Fruit fly (Drosophila melanogaster) whole organism, embryonic: ENCODE results near the gene alpha-Spec.

Experiments used
- Atf-2 ChIP-seq: fragments of 200-800 bp; sonication (Bioruptor generic); optimal IDR thresholded peaks from 2 replicates; lab custom pipeline; 2016; ENCODE audit warnings: missing biosample characterization, missing genetic modification characterization
- CG1024 ChIP-seq: fragments of 200-800 bp; sonication (Bioruptor generic); IDR thresholded peaks from 2 replicates; pipeline ENCODE4 v1.3.6; 2022; ENCODE audit warnings: missing biosample characterization, missing genetic modification characterization
- CG10959 ChIP-seq: fragments of 200-800 bp; sonication (Bioruptor generic); IDR thresholded peaks from 2 replicates; pipeline ENCODE4 v1.3.6; 2022; ENCODE audit warnings: missing biosample characterization, missing genetic modification characterization
- CG12104 ChIP-seq: fragments of 200-800 bp; sonication (Bioruptor generic); optimal IDR thresholded peaks from 3 replicates; lab custom pipeline; 2016; ENCODE audit warnings: missing biosample characterization, missing genetic modification characterization
- CG12155 ChIP-seq: fragments of 200-800 bp; sonication (Bioruptor generic); optimal IDR thresholded peaks from 3 replicates; lab custom pipeline; 2016; ENCODE audit warnings: missing biosample characterization, missing genetic modification characterization
- CG13894 ChIP-seq: fragments of 200-800 bp; sonication (Bioruptor generic); optimal IDR thresholded peaks from 3 replicates; lab custom pipeline; 2018; ENCODE audit warnings: missing biosample characterization, mild to moderate bottlenecking, missing genetic modification characterization, moderate library complexity
- CG1529 ChIP-seq: fragments of 200-800 bp; sonication (Bioruptor generic); optimal IDR thresholded peaks from 3 replicates; lab custom pipeline; 2018; ENCODE audit warnings: missing biosample characterization, missing genetic modification characterization
- CG17385 ChIP-seq: fragments of 200-800 bp; sonication (Bioruptor generic); optimal IDR thresholded peaks from 3 replicates; lab custom pipeline; 2018; ENCODE audit warnings: missing biosample characterization, mild to moderate bottlenecking, missing genetic modification characterization
- CG17612 ChIP-seq: fragments of 200-800 bp; sonication (Bioruptor generic); IDR thresholded peaks from 2 replicates; pipeline ENCODE4 v1.3.6; 2022; ENCODE audit warnings: missing biosample characterization, missing genetic modification characterization
- CG18619 ChIP-seq: fragments of 200-800 bp; sonication (Bioruptor generic); optimal IDR thresholded peaks from 3 replicates; lab custom pipeline; 2017; ENCODE audit warnings: missing biosample characterization, mild to moderate bottlenecking, missing genetic modification characterization
- CG34376 ChIP-seq: fragments of 200-800 bp; sonication (Bioruptor generic); optimal IDR thresholded peaks from 2 replicates; lab custom pipeline; 2018; ENCODE audit warnings: missing biosample characterization, mild to moderate bottlenecking, missing genetic modification characterization
- CG4360 ChIP-seq: fragments of 200-800 bp; sonication (Bioruptor generic); IDR thresholded peaks from 2 replicates; pipeline ENCODE4 v1.3.6; 2022; ENCODE audit warnings: missing biosample characterization, missing genetic modification characterization
- CG5180 ChIP-seq: fragments of 200-800 bp; sonication (Bioruptor generic); optimal IDR thresholded peaks from 3 replicates; lab custom pipeline; 2017; ENCODE audit warnings: missing biosample characterization, missing genetic modification characterization, mild to moderate bottlenecking, moderate library complexity, missing genetic modification reagents
- CG7786 ChIP-seq: fragments of 200-800 bp; sonication (Bioruptor generic); optimal IDR thresholded peaks from 2 replicates; lab custom pipeline; 2016; ENCODE audit warnings: missing biosample characterization, missing genetic modification characterization
- CG7987 ChIP-seq: fragments of 200-800 bp; sonication (Bioruptor generic); optimal IDR thresholded peaks from 2 replicates; lab custom pipeline; 2018; ENCODE audit warnings: missing biosample characterization, mild to moderate bottlenecking, missing genetic modification characterization, moderate library complexity
- CG8765 ChIP-seq: fragments of 200-800 bp; sonication (Bioruptor generic); IDR thresholded peaks from 2 replicates; pipeline ENCODE4 v1.3.6; 2022; ENCODE audit warnings: missing biosample characterization, missing genetic modification characterization
- CG9876 ChIP-seq: fragments of 200-800 bp; sonication (Bioruptor generic); optimal IDR thresholded peaks from 2 replicates; lab custom pipeline; 2016; ENCODE audit warnings: missing biosample characterization, missing genetic modification characterization
- Dip3 ChIP-seq: fragments of 200-800 bp; sonication (Bioruptor generic); optimal IDR thresholded peaks from 3 replicates; lab custom pipeline; 2016; ENCODE audit warnings: missing biosample characterization, missing genetic modification characterization
- Dll ChIP-seq: fragments of 200-800 bp; sonication (Bioruptor generic); IDR thresholded peaks from 4 replicates; pipeline ENCODE4 v1.3.6; 2022; ENCODE audit warnings: missing biosample characterization, missing genetic modification characterization; ENCODE audit not compliant: partially characterized antibody
- Ets65A ChIP-seq: fragments of 200-800 bp; sonication (Bioruptor generic); peaks from one replicate; lab custom pipeline; 2016; ENCODE audit warnings: missing biosample characterization, missing genetic modification characterization
- Gsc ChIP-seq: fragments of 200-800 bp; sonication (Bioruptor generic); IDR thresholded peaks from 2 replicates; pipeline ENCODE4 v1.3.6; 2022; ENCODE audit warnings: missing biosample characterization, missing genetic modification characterization
- Lim3 ChIP-seq: fragments of 200-800 bp; sonication (Bioruptor generic); IDR thresholded peaks from 2 replicates; pipeline ENCODE4 v1.3.6; 2022; ENCODE audit warnings: missing biosample characterization, missing genetic modification characterization
- MTF-1 ChIP-seq: fragments of 200-800 bp; sonication (Bioruptor generic); optimal IDR thresholded peaks from 2 replicates; lab custom pipeline; 2018; ENCODE audit warnings: missing biosample characterization, mild to moderate bottlenecking, missing genetic modification characterization, borderline replicate concordance
- NC2α ChIP-seq: fragments of 200-800 bp; sonication (Bioruptor generic); optimal IDR thresholded peaks from 2 replicates; lab custom pipeline; 2016; ENCODE audit warnings: missing biosample characterization, missing genetic modification characterization
- NK7.1 ChIP-seq: fragments of 200-800 bp; sonication (Bioruptor generic); optimal IDR thresholded peaks from 3 replicates; lab custom pipeline; 2016; ENCODE audit warnings: missing biosample characterization, missing genetic modification characterization
- Oaz ChIP-seq: fragments of 200-800 bp; sonication (Bioruptor generic); IDR thresholded peaks from 2 replicates; pipeline ENCODE4 v1.3.6; 2022; ENCODE audit warnings: missing biosample characterization, missing genetic modification characterization
- Six4 ChIP-seq: fragments of 200-800 bp; sonication (Bioruptor generic); optimal IDR thresholded peaks from 2 replicates; lab custom pipeline; 2016; ENCODE audit warnings: missing biosample characterization, missing genetic modification characterization
- Spps ChIP-seq: fragments of 200-800 bp; sonication (Bioruptor generic); optimal IDR thresholded peaks from 2 replicates; lab custom pipeline; 2018; ENCODE audit warnings: missing biosample characterization, mild to moderate bottlenecking, missing genetic modification characterization
- Sry-δ ChIP-seq: fragments of 200-800 bp; sonication (Bioruptor generic); optimal IDR thresholded peaks from 2 replicates; lab custom pipeline; 2016; ENCODE audit warnings: missing biosample characterization, missing genetic modification characterization
- bbx ChIP-seq: fragments of 200-800 bp; sonication (Bioruptor generic); IDR thresholded peaks from 2 replicates; pipeline ENCODE4 v1.3.6; 2022; ENCODE audit warnings: missing biosample characterization, missing genetic modification characterization; ENCODE audit not compliant: partially characterized antibody
- bowl ChIP-seq: fragments of 200-800 bp; sonication (Bioruptor generic); IDR thresholded peaks from 2 replicates; pipeline ENCODE4 v1.3.6; 2022; ENCODE audit warnings: missing biosample characterization, missing genetic modification characterization
- crc ChIP-seq: fragments of 200-800 bp; sonication (Bioruptor generic); optimal IDR thresholded peaks from 2 replicates; lab custom pipeline; 2016; ENCODE audit warnings: missing biosample characterization, missing genetic modification characterization
- da ChIP-seq: fragments of 200-800 bp; sonication (Bioruptor generic); optimal IDR thresholded peaks from 2 replicates; lab custom pipeline; 2016; ENCODE audit warnings: missing biosample characterization, missing genetic modification characterization
- dan ChIP-seq: fragments of 200-800 bp; sonication (Bioruptor generic); IDR thresholded peaks from 2 replicates; pipeline ENCODE4 v1.3.6; 2022; ENCODE audit warnings: missing biosample characterization, missing genetic modification characterization
- dm ChIP-seq: fragments of 200-800 bp; sonication (Bioruptor generic); optimal IDR thresholded peaks from 3 replicates; lab custom pipeline; 2016; ENCODE audit warnings: missing biosample characterization, missing genetic modification characterization
- dmrt11E ChIP-seq: fragments of 200-800 bp; sonication (Bioruptor generic); optimal IDR thresholded peaks from 3 replicates; lab custom pipeline; 2018; ENCODE audit warnings: missing biosample characterization, mild to moderate bottlenecking, missing genetic modification characterization, moderate library complexity
- dpn ChIP-seq, 2 experiments: fragments of 200-800 bp; sonication (Bioruptor generic); optimal IDR thresholded peaks; 3 replicates each; lab custom pipeline; 2016; ENCODE audit warnings: missing biosample characterization in 2 of 2, missing genetic modification characterization in 2 of 2
- en ChIP-seq: fragments of 200-800 bp; sonication (Bioruptor generic); optimal IDR thresholded peaks from 2 replicates; lab custom pipeline; 2016; ENCODE audit warnings: missing biosample characterization, missing genetic modification characterization
- ewg ChIP-seq: fragments of 200-800 bp; sonication (Bioruptor generic); optimal IDR thresholded peaks from 3 replicates; lab custom pipeline; 2017; ENCODE audit warnings: mild to moderate bottlenecking, missing biosample characterization, missing genetic modification reagents, missing genetic modification characterization
- eyg ChIP-seq: fragments of 200-800 bp; sonication (Bioruptor generic); optimal IDR thresholded peaks from 3 replicates; lab custom pipeline; 2016; ENCODE audit warnings: missing biosample characterization, missing genetic modification characterization
- fd3F ChIP-seq: fragments of 200-800 bp; sonication (Bioruptor generic); optimal IDR thresholded peaks from 2 replicates; lab custom pipeline; 2018; ENCODE audit warnings: missing biosample characterization, mild to moderate bottlenecking, missing genetic modification characterization, moderate library complexity
- grn ChIP-seq: fragments of 200-800 bp; sonication (Bioruptor generic); optimal IDR thresholded peaks from 3 replicates; lab custom pipeline; 2017; ENCODE audit warnings: missing biosample characterization, missing genetic modification characterization
- lola ChIP-seq, 3 experiments: fragments of >200 bp in 2 of 3; fragments of 200-800 bp in 1 of 3; sonication (Bioruptor generic) in 1 of 3; optimal IDR thresholded peaks; 2 replicates each; lab custom pipeline; 2017 to 2019; ENCODE audit warnings: missing biosample characterization in 3 of 3, missing genetic modification characterization in 3 of 3, mild to moderate bottlenecking in 1 of 3, moderate library complexity in 1 of 3
- otp ChIP-seq: fragments of 200-800 bp; sonication (Bioruptor generic); IDR thresholded peaks from 3 replicates; pipeline ENCODE4, ENCODE4 v1.3.6; 2022; ENCODE audit warnings: missing biosample characterization, missing genetic modification characterization
- phol ChIP-seq: fragments of 200-800 bp; sonication (Bioruptor generic); optimal IDR thresholded peaks from 3 replicates; lab custom pipeline; 2018; ENCODE audit warnings: missing biosample characterization, mild to moderate bottlenecking, missing genetic modification characterization, moderate library complexity
- psq ChIP-seq: fragments of 200-800 bp; sonication (Bioruptor generic); optimal IDR thresholded peaks from 2 replicates; lab custom pipeline; 2017; ENCODE audit warnings: missing biosample characterization, missing genetic modification characterization
- slp2 ChIP-seq: fragments of 200-800 bp; sonication (Bioruptor generic); optimal IDR thresholded peaks from 2 replicates; lab custom pipeline; 2016; ENCODE audit warnings: missing biosample characterization, missing genetic modification characterization
- tin ChIP-seq: fragments of 200-800 bp; sonication (Bioruptor generic); optimal IDR thresholded peaks from 3 replicates; lab custom pipeline; 2016; ENCODE audit warnings: missing biosample characterization, missing genetic modification characterization
- tll ChIP-seq, 2 experiments: fragments of 200-800 bp in 1 of 2; fragments of >200 bp in 1 of 2; sonication (Bioruptor generic) in 1 of 2; optimal IDR thresholded peaks; 2 replicates each; lab custom pipeline; 2017 to 2019; ENCODE audit warnings: missing biosample characterization in 2 of 2, missing genetic modification characterization in 2 of 2, mild to moderate bottlenecking in 1 of 2, moderate library complexity in 1 of 2
- trh ChIP-seq: fragments of 200-800 bp; sonication (Bioruptor generic); optimal IDR thresholded peaks from 2 replicates; lab custom pipeline; 2016; ENCODE audit warnings: missing biosample characterization, missing genetic modification characterization
- tup ChIP-seq: fragments of 200-800 bp; sonication (Bioruptor generic); optimal IDR thresholded peaks from 2 replicates; lab custom pipeline; 2016; ENCODE audit warnings: missing biosample characterization, mild to moderate bottlenecking, missing genetic modification characterization, moderate library complexity
- usp ChIP-seq: fragments of >200 bp; optimal IDR thresholded peaks from 2 replicates; lab custom pipeline; 2017; ENCODE audit warnings: missing biosample characterization, missing genetic modification characterization
- wdn ChIP-seq: fragments of 200-800 bp; sonication (Bioruptor generic); IDR thresholded peaks from 2 replicates; pipeline ENCODE4 v1.3.6; 2022; ENCODE audit warnings: missing biosample characterization, missing genetic modification characterization

The alpha-Spec gene

dm6 chr3L:1737898-1738322 lies 57.2 kb downstream of the alpha-Spec start, which contains the start of gene PIG-Wb (continued):
- no peak for TF ChIP-seq CG1024
- TF ChIP-seq phol (tag; lab: Kevin White, UChicago): no peak
- no peak for TF ChIP-seq Dip3 (GFP tag; lab: Kevin White, UChicago)
- no peak for TF ChIP-seq fd3F (GFP tag; lab: Kevin White, UChicago)
- no peak for TF ChIP-seq Dll
- no peak for TF ChIP-seq NK7.1
- TF ChIP-seq grn (GFP tag; lab: Kevin White, UChicago): peak; percentile 93
- no peak for TF ChIP-seq ewg (GFP tag; lab: Kevin White, UChicago)
- no peak for TF ChIP-seq CG7786 (GFP tag; lab: Kevin White, UChicago)
- TF ChIP-seq eyg (GFP tag; lab: Kevin White, UChicago): no peak
- no peak for TF ChIP-seq CG18619 (GFP tag; lab: Kevin White, UChicago)
- TF ChIP-seq CG13894: no peak
- TF ChIP-seq tin: no peak
- TF ChIP-seq CG12104 (GFP tag; lab: Kevin White, UChicago): no peak
- no peak for TF ChIP-seq slp2 (GFP tag; lab: Kevin White, UChicago)
- TF ChIP-seq en (GFP tag; lab: Kevin White, UChicago): no peak
- TF ChIP-seq CG1529: no peak
- no peak for TF ChIP-seq bbx (GFP tag; lab: Robert Waterston, UW)
- TF ChIP-seq CG17385 (GFP tag; lab: Kevin White, UChicago): no peak
- no peak for TF ChIP-seq Ets65A
- no peak for TF ChIP-seq otp (GFP tag; lab: Robert Waterston, UW)
- TF ChIP-seq dpn (GFP tag; optimal IDR thresholded peaks at IDR 0.05; lab: Kevin White, UChicago): no peak
- no peak for TF ChIP-seq bowl (GFP tag; lab: Robert Waterston, UW)
- TF ChIP-seq CG34376 (GFP tag; lab: Kevin White, UChicago): peak; percentile 91
- no peak for TF ChIP-seq MTF-1 (GFP tag; lab: Kevin White, UChicago)
- no peak for TF ChIP-seq Oaz (GFP tag; lab: Robert Waterston, UW)
- no peak for TF ChIP-seq usp
- no peak for TF ChIP-seq Six4 (GFP tag; lab: Kevin White, UChicago)
- no peak for TF ChIP-seq dmrt11E (tag; lab: Kevin White, UChicago)
- no peak for TF ChIP-seq CG12155 (GFP tag; lab: Kevin White, UChicago)
- TF ChIP-seq crc (GFP tag; lab: Kevin White, UChicago): no peak
- no peak for TF ChIP-seq CG17612 (GFP tag; lab: Robert Waterston, UW)
- no peak for TF ChIP-seq CG4360 (GFP tag; lab: Robert Waterston, UW)
- no peak for TF ChIP-seq CG9876
- TF ChIP-seq trh (GFP tag; lab: Kevin White, UChicago): no peak
- no peak for TF ChIP-seq Sry-δ (GFP tag; lab: Kevin White, UChicago)
- TF ChIP-seq Lim3 (GFP tag; lab: Robert Waterston, UW): no peak
- TF ChIP-seq tll (GFP tag; optimal IDR thresholded peaks at IDR 0.05; lab: Kevin White, UChicago): no peak
- TF ChIP-seq wdn (GFP tag; lab: Robert Waterston, UW): no peak
- no peak for TF ChIP-seq Gsc (GFP tag; lab: Robert Waterston, UW)
- TF ChIP-seq CG10959 (GFP tag; lab: Robert Waterston, UW): no peak
- TF ChIP-seq CG5180 (GFP tag; lab: Kevin White, UChicago): peak; percentile 1
- TF ChIP-seq da (GFP tag; lab: Kevin White, UChicago): no peak
- TF ChIP-seq dan: no peak
- no peak for TF ChIP-seq Atf-2 (GFP tag; lab: Kevin White, UChicago)
- TF ChIP-seq NC2α (GFP tag; lab: Kevin White, UChicago): no peak
- no peak for TF ChIP-seq Spps
- TF ChIP-seq tup (GFP tag; lab: Kevin White, UChicago): no peak
- TF ChIP-seq dm (GFP tag; lab: Kevin White, UChicago): no peak
- TF ChIP-seq psq: no peak
- TF ChIP-seq CG7987: no peak
- no peak for TF ChIP-seq lola (GFP tag; optimal IDR thresholded peaks at IDR 0.05; lab: Kevin White, UChicago)
- TF ChIP-seq CG8765 (GFP tag; lab: Robert Waterston, UW): no peak
